Fruit fly (Drosophila melanogaster): ENCODE data around the gene Prosbeta2.

The Prosbeta2 gene

dm6 chr3L:15049395-15049794 lies 49.6 kb downstream of the Prosbeta2 start, which contains the start of gene CG43678:
CG43678 (minus strand) TSS chr3L:15049495.
- no peak for TF ChIP-seq Clk (GFP tag; optimal IDR thresholded peaks at IDR 0.05)
- TF ChIP-seq CG7045 (GFP tag; optimal IDR thresholded peaks at IDR 0.05), result no peak

- TF ChIP-seq Clk (GFP tag; optimal IDR thresholded peaks at IDR 0.05) (no peak), ovo (GFP tag; optimal IDR thresholded peaks at IDR 0.05) (no peak), tj (GFP tag; optimal IDR thresholded peaks at IDR 0.05) (no peak), CG12768 (GFP tag; optimal IDR thresholded peaks at IDR 0.05) (no peak), Crg-1 (GFP tag; optimal IDR thresholded peaks at IDR 0.05) (no peak), cic (GFP tag; optimal IDR thresholded peaks at IDR 0.05) (no peak), Mnt (GFP tag; optimal IDR thresholded peaks at IDR 0.05) (no peak), kay (GFP tag; ENCODE audit: borderline replicate concordance) (no peak)
Measured at dm6 chr3L:15050109-15050508, 50.4 kb downstream of the Prosbeta2 start, which contains the start of gene CG18581. CG18581 (minus strand) TSS chr3L:15050209.

dm6 chr3L:15050706-15051105 lies 51.0 kb downstream of the Prosbeta2 start, which contains the start of gene CG12310:
CG12310 (minus strand) TSS chr3L:15050806.
- TF ChIP-seq cic (GFP tag; optimal IDR thresholded peaks at IDR 0.05) (no peak), Crg-1 (GFP tag; optimal IDR thresholded peaks at IDR 0.05) (no peak), Mnt (GFP tag; optimal IDR thresholded peaks at IDR 0.05) (no peak), CG5204 (GFP tag; optimal IDR thresholded peaks at IDR 0.05) (no peak), toe (GFP tag; optimal IDR thresholded peaks at IDR 0.05) (no peak), CG11617 (GFP tag; optimal IDR thresholded peaks at IDR 0.05) (no peak), cnc (optimal IDR thresholded peaks at IDR 0.05) (no peak), CG33017 (tag; optimal IDR thresholded peaks at IDR 0.05) (no peak), Hr96 (GFP tag; optimal IDR thresholded peaks at IDR 0.05) (no peak)

Data from whole organism, adult.